Worm (Caenorhabditis elegans) whole organism, mixed stage, embryonic: Measurements from ENCODE around the gene H05C05.1.
"Not testable (repeated sequence)": the region's sequence is repeated elsewhere in the genome, so short reads cannot be mapped to it uniquely, and the experiment has no call there.

Experiments
- ces-1 ChIP-seq: fragments of 150-350 bp; optimal IDR thresholded peaks from 2 replicates; lab custom pipeline; 2014; ENCODE audit warnings: missing biosample characterization, missing genetic modification reagents, missing genetic modification characterization
- lin-13 ChIP-seq: fragments of 150-350 bp; optimal IDR thresholded peaks from 2 replicates; lab custom pipeline; 2014; ENCODE audit warnings: missing biosample characterization, missing genetic modification characterization
- mep-1 ChIP-seq: fragments of 150-350 bp; optimal IDR thresholded peaks from 2 replicates; lab custom pipeline; 2017; ENCODE audit warnings: missing biosample characterization, missing genetic modification reagents, missing genetic modification characterization, inconsistent platforms
- nhr-12 ChIP-seq: fragments of 150-350 bp; optimal IDR thresholded peaks from 2 replicates; lab custom pipeline; 2014; ENCODE audit warnings: missing biosample characterization, missing genetic modification characterization
- nhr-237 ChIP-seq: fragments of 150-350 bp; optimal IDR thresholded peaks from 2 replicates; lab custom pipeline; 2014; ENCODE audit warnings: missing biosample characterization, missing genetic modification characterization
- sem-2 ChIP-seq: fragments of 200-800 bp; sonication (Bioruptor generic); optimal IDR thresholded peaks from 2 replicates; lab custom pipeline; 2018; ENCODE audit warnings: mild to moderate bottlenecking, missing genetic modification characterization, missing compliant biosample characterization
- ztf-11 ChIP-seq: fragments of 150-350 bp; optimal IDR thresholded peaks from 2 replicates; lab custom pipeline; 2014; ENCODE audit warnings: missing biosample characterization, missing genetic modification characterization

DNA sequence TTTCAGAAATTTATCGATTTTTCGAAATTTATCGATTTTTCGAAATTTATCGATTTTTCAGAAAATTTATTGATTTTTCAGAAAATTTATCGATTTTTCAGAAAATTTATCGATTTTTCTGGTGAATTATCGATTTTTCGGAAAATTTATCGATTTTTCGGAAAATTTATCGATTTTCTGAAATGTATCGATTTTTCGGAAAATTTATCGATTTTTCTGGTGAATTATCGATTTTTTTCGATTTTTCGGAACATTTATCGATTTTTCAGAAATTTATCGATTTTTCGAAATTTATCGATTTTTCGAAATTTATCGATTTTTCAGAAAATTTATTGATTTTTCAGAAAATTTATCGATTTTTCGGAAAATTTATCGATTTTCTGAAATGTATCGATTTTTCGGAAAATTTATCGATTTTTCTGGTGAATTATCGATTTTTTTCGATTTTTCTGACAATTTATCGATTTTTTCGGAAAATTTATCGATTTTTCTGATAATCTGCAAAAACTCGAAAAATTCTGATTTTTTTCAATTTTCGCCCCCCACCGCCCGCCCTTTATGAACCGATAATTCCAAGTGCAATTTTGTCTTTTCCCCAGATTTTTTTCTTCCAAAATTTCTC is 13.9 kb downstream of the H05C05.1 start:
- TF ChIP-seq lin-13 (tag; lab: Kevin White, UChicago); mep-1 (tag; lab: Kevin White, UChicago); ztf-11 (tag; lab: Kevin White, UChicago); sem-2 (GFP tag; lab: Kevin White, UChicago); nhr-237 (tag; lab: Kevin White, UChicago); nhr-12: not testable (repeated sequence)
- peak; percentile 3 for TF ChIP-seq ces-1 (GFP tag; lab: Kevin White, UChicago)
